Fruit fly (Drosophila melanogaster) whole organism, wandering third instar larva: ENCODE data around the gene CG17145.

ENCODE experiments used
- fru ChIP-seq: fragments of 200-800 bp; sonication (Bioruptor generic); optimal IDR thresholded peaks from 3 replicates; lab custom pipeline; 2016; ENCODE audit warnings: missing biosample characterization, mild to moderate bottlenecking, missing genetic modification characterization
- psq ChIP-seq: fragments of 200-800 bp; sonication (Bioruptor generic); optimal IDR thresholded peaks from 3 replicates; lab custom pipeline; 2017; ENCODE audit warnings: missing biosample characterization, mild to moderate bottlenecking, missing genetic modification characterization, moderate library complexity

Gene CG17145

DNA sequence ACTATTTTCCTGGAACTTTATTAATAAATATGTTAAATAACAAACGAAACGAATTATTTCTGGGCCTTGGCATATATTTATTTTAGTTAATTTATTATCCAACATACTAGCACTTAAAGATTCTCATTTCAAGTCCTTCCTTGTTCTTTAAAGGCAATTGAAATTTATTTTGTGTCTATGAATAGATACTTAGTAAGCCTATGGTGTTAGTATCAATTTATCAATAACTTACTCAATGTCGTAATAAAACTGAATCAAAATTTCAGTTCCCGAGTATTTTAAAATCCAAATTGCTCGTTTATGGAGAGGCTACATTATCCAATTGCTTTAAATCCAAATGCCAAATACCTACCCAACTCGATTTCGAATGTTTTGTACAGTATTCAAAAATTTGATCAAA is 43.9 kb downstream of the CG17145 start, which contains the start of gene CG32228:
Gene CG32228 (plus strand): TSS at position 301 of the 400 bp plus-strand sequence.
- TF ChIP-seq psq (GFP tag; lab: Kevin White, UChicago) (no peak), fru (no peak)
